Worm (Caenorhabditis elegans): ENCODE measurements around the gene snfc-5.
A peak's percentile ranks its signal among the peaks of the same experiment; 100 is the strongest.

snfc-5 gene

DNA sequence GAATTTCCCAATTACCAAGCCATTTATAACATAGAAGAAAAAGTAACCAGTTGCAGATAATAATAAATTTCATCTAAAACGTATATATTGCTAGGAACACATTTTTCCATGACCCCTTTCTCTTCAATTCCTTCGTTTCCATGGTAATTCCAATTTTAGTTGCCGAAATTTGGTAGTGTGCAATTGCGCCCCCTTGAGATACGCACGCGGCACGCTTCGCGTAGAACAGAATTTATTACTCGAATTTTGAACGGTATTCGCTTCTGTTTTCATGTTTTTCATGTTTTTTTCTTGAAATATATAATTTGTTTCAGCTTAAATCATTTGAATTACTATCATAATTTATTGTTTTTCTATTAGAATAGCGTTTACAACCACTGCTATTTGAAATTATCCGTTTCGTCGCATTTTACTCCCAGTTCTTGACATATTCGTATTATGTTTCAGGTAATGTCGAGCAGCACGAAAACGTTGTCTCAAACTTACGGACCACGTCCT lies at the start of gene snfc-5, which contains the start of gene R07E5.17 (continued):
- TF ChIP-seq pag-3 (tag; optimal IDR thresholded peaks at IDR 0.05; ENCODE audit: borderline replicate concordance, insufficient read depth) = no peak
- TF ChIP-seq nhr-47 (tag; optimal IDR thresholded peaks at IDR 0.05) = no peak
- TF ChIP-seq mef-2 (tag; optimal IDR thresholded peaks at IDR 0.05) = no peak
- no peak for TF ChIP-seq lin-13 (GFP tag; optimal IDR thresholded peaks at IDR 0.05)
- TF ChIP-seq ama-1 (optimal IDR thresholded peaks at IDR 0.05) = no peak
- no peak for TF ChIP-seq vab-15 (tag; optimal IDR thresholded peaks at IDR 0.05)
- TF ChIP-seq zip-4 (GFP tag; optimal IDR thresholded peaks at IDR 0.05) = no peak
- peak; percentile 4 for TF ChIP-seq nhr-77 (tag; optimal IDR thresholded peaks at IDR 0.05)
- peak; percentile 59 for TF ChIP-seq mep-1 (tag; optimal IDR thresholded peaks at IDR 0.05)
- TF ChIP-seq dsc-1 (tag; optimal IDR thresholded peaks at IDR 0.05) = no peak
- TF ChIP-seq egl-27 (tag; optimal IDR thresholded peaks at IDR 0.05) = no peak
- no peak for TF ChIP-seq nhr-84 (tag; optimal IDR thresholded peaks at IDR 0.05)
- no peak for TF ChIP-seq swsn-7 (tag; optimal IDR thresholded peaks at IDR 0.05)
- TF ChIP-seq nhr-90 (tag; optimal IDR thresholded peaks at IDR 0.05; ENCODE audit: poor library complexity) = no peak
- no peak for TF ChIP-seq aha-1 (tag; optimal IDR thresholded peaks at IDR 0.05)
- TF ChIP-seq ceh-88 (GFP tag; IDR thresholded peaks at IDR 0.05) = no peak
- TF ChIP-seq lin-39 (tag; optimal IDR thresholded peaks at IDR 0.05) = no peak
- TF ChIP-seq efl-1 (optimal IDR thresholded peaks at IDR 0.05) = peak; percentile 51 to 59
- TF ChIP-seq efl-1 (GFP tag; optimal IDR thresholded peaks at IDR 0.05 in 1 of 2) = peak; percentile 46 to 68
- no peak for TF ChIP-seq ceh-8 (GFP tag; optimal IDR thresholded peaks at IDR 0.05)
- TF ChIP-seq rnt-1 (tag; optimal IDR thresholded peaks at IDR 0.05) = no peak
- TF ChIP-seq elt-2 (tag; optimal IDR thresholded peaks at IDR 0.05) = no peak
- no peak for TF ChIP-seq unc-62 (GFP tag; optimal IDR thresholded peaks at IDR 0.05)
- TF ChIP-seq unc-98 (GFP tag; IDR thresholded peaks at IDR 0.05) = no peak
- TF ChIP-seq ets-5 (GFP tag; IDR thresholded peaks at IDR 0.05) = no peak
- TF ChIP-seq hpl-2 (GFP tag; optimal IDR thresholded peaks at IDR 0.05) = no peak
- TF ChIP-seq snu-23 (GFP tag; optimal IDR thresholded peaks at IDR 0.05) = no peak
- no peak for TF ChIP-seq unc-86 (tag; optimal IDR thresholded peaks at IDR 0.05)
- TF ChIP-seq C04F5.9 (tag; optimal IDR thresholded peaks at IDR 0.05) = no peak
- peak in 1 of 3 experiments; percentile 42 for TF ChIP-seq ceh-82 (tag; optimal IDR thresholded peaks at IDR 0.05)
- no peak for TF ChIP-seq nhr-11 (tag; optimal IDR thresholded peaks at IDR 0.05)
- no peak for TF ChIP-seq nhr-76 (tag; optimal IDR thresholded peaks at IDR 0.05)

DNA sequence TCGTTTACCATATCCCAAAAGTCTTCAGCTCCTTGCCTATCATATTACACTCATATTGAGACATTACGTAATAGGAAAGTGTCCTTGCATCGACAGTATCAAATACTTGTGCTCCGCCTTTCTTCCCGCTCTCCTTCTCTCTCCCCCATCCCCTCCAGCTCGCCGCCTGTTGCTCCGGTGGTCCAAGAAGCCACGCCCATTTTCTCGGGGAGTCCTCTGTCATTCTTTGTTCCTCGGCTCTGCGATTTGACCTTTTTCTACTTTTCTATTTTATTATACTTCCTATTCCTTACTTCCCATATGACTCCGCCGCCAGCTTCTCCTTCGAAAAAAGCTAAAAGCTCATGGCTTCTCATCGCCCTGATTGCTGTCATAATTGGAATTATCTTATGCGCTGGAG lies 48.2 kb upstream of the snfc-5 start, which contains the start of gene mnp-1:
Gene mnp-1 (plus strand): TSS at position 211 of the 400 bp plus-strand sequence.
- TF ChIP-seq pqm-1 (tag; optimal IDR thresholded peaks at IDR 0.05) = no peak
- TF ChIP-seq efl-1 (optimal IDR thresholded peaks at IDR 0.05) = no peak
- peak in 1 of 2 experiments; percentile 55 for TF ChIP-seq efl-1 (GFP tag; optimal IDR thresholded peaks at IDR 0.05 in 1 of 2)
- TF ChIP-seq elt-2 (tag; optimal IDR thresholded peaks at IDR 0.05) = no peak
- TF ChIP-seq nhr-71 (tag; optimal IDR thresholded peaks at IDR 0.05) = no peak
- TF ChIP-seq C16A3.4 (tag; optimal IDR thresholded peaks at IDR 0.05) = no peak
- no peak for TF ChIP-seq nhr-47 (tag; optimal IDR thresholded peaks at IDR 0.05)
- TF ChIP-seq tbx-2 (tag; optimal IDR thresholded peaks at IDR 0.05) = no peak
- TF ChIP-seq rnt-1 (tag; optimal IDR thresholded peaks at IDR 0.05) = no peak
- TF ChIP-seq snu-23 (GFP tag; optimal IDR thresholded peaks at IDR 0.05) = no peak

DNA sequence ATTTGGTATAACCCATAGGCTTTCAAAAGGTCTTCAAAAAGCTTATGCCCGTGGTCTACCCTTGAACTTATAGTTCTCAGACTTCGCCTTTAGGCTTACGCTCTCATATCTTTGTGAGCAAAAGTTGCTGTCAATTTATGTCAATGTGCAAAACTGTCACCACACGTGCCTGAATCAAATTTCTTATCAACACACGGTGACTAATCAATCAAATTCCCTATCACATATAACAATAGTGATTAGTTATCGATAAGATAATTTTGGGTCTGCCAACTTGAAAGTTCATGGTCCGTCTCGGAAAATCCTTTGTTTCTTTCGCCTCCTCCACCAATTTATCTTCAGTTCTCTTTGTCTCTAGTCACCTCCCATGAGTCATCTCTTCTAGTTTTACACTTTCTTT lies 47.1 kb upstream of the snfc-5 start:
- TF ChIP-seq dpl-1 (GFP tag; optimal IDR thresholded peaks at IDR 0.05) (no peak), elt-2 (tag; optimal IDR thresholded peaks at IDR 0.05) (peak; percentile 27)

DNA sequence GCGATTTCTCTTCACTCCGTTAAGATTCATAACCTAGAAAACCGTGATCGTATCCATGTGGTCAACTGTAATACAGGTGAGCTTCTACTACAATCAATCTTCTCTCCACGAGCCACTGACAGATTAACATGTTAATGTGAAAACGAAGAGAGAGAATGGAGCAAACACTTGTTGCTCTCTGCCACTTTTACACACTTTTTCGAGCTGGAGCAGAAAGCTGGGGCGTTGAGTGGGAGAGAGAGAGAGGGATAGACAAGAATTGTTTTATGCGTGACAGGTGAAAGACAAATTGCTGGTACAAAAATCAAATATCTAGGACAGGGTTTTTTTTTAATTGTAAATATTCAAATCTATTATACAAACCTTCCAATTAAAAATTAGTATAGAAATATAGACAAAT lies 46.2 kb upstream of the snfc-5 start:
- TF ChIP-seq nhr-71 (tag; optimal IDR thresholded peaks at IDR 0.05) (peak; percentile 49), rnt-1 (tag; optimal IDR thresholded peaks at IDR 0.05) (peak; percentile 64), aha-1 (tag; optimal IDR thresholded peaks at IDR 0.05) (no peak), ztf-4 (tag; optimal IDR thresholded peaks at IDR 0.05) (no peak), mdl-1 (tag; optimal IDR thresholded peaks at IDR 0.05) (peak in 1 of 2 experiments; percentile 7), Y116A8C.19 (tag; optimal IDR thresholded peaks at IDR 0.05; ENCODE audit: borderline replicate concordance) (no peak), fos-1 (tag; optimal IDR thresholded peaks at IDR 0.05) (no peak), lsy-2 (tag; optimal IDR thresholded peaks at IDR 0.05) (peak in 1 of 2 experiments; percentile 4), unc-130 (tag; optimal IDR thresholded peaks at IDR 0.05) (peak; percentile 34)

Measured in whole organism, L1 larva.